Worm (Caenorhabditis elegans): ENCODE data around the gene C01G10.18.

Gene C01G10.18

ce11 chrV:15083659-15084058, 4.9 kb downstream of the C01G10.18 start (continued):
- peak; percentile 44 for TF ChIP-seq duxl-1 (tag; optimal IDR thresholded peaks at IDR 0.05; ENCODE audit: poor library complexity)
- TF ChIP-seq dpl-1 (GFP tag; optimal IDR thresholded peaks at IDR 0.05), result no peak
- TF ChIP-seq jun-1 (tag; optimal IDR thresholded peaks at IDR 0.05), result no peak
- no peak for TF ChIP-seq nhr-10 (tag; optimal IDR thresholded peaks at IDR 0.05)
- no peak for TF ChIP-seq lir-3 (tag; optimal IDR thresholded peaks at IDR 0.05)
- TF ChIP-seq attf-4 (tag; optimal IDR thresholded peaks at IDR 0.05), result no peak
- no peak for TF ChIP-seq fos-1 (tag; optimal IDR thresholded peaks at IDR 0.05)
- peak; percentile 70 for TF ChIP-seq ama-1 (optimal IDR thresholded peaks at IDR 0.05)
- no peak for TF ChIP-seq ztf-11 (tag; optimal IDR thresholded peaks at IDR 0.05)
- 0 out of 2 replicates have a peak, but pooled peaks have one; percentile 21 for TF ChIP-seq Y75B8A.6 (GFP tag; IDR thresholded peaks at IDR 0.05)
- TF ChIP-seq egl-27 (tag; optimal IDR thresholded peaks at IDR 0.05), result no peak
- no peak for TF ChIP-seq nhr-76 (tag; optimal IDR thresholded peaks at IDR 0.05)
- no peak for TF ChIP-seq D1046.2 (GFP tag; IDR thresholded peaks at IDR 0.05)
- no peak for TF ChIP-seq nhr-25 (tag; optimal IDR thresholded peaks at IDR 0.05; ENCODE audit: borderline replicate concordance, insufficient read depth)
- TF ChIP-seq sdz-12 (GFP tag; optimal IDR thresholded peaks at IDR 0.05), result no peak
- TF ChIP-seq F49E8.2 (tag; optimal IDR thresholded peaks at IDR 0.05; ENCODE audit: borderline replicate concordance), result peak; percentile 32
- no peak for TF ChIP-seq unc-39 (tag; optimal IDR thresholded peaks at IDR 0.05)
- TF ChIP-seq mdt-29 (GFP tag; IDR thresholded peaks at IDR 0.05), result no peak
- no peak for TF ChIP-seq skn-1 (tag; optimal IDR thresholded peaks at IDR 0.05)
- no peak for TF ChIP-seq lsy-2 (tag; optimal IDR thresholded peaks at IDR 0.05)
- TF ChIP-seq lin-15B (tag; optimal IDR thresholded peaks at IDR 0.05), result no peak
- no peak for TF ChIP-seq unc-62 (GFP tag; optimal IDR thresholded peaks at IDR 0.05 in 1 of 2)
- TF ChIP-seq unc-62 (tag; optimal IDR thresholded peaks at IDR 0.05), result no peak
- TF ChIP-seq nhr-48 (tag; optimal IDR thresholded peaks at IDR 0.05), result no peak
- TF ChIP-seq nhr-28 (tag; optimal IDR thresholded peaks at IDR 0.05), result no peak
- no peak for TF ChIP-seq hif-1 (tag; optimal IDR thresholded peaks at IDR 0.05)
- TF ChIP-seq tra-1 (GFP tag; IDR thresholded peaks at IDR 0.05), result no peak
- no peak for TF ChIP-seq ZK546.5 (tag; optimal IDR thresholded peaks at IDR 0.05)
- TF ChIP-seq daf-16 (GFP tag; optimal IDR thresholded peaks at IDR 0.05), result no peak
- TF ChIP-seq daf-16 (tag; optimal IDR thresholded peaks at IDR 0.05), result peak; percentile 25
- no peak for TF ChIP-seq T20F7.1 (GFP tag; optimal IDR thresholded peaks at IDR 0.05)
- TF ChIP-seq mep-1 (tag; optimal IDR thresholded peaks at IDR 0.05), result no peak
- TF ChIP-seq ceh-82 (tag; optimal IDR thresholded peaks at IDR 0.05), result no peak
- TF ChIP-seq madf-9 (GFP tag; conservative IDR thresholded peaks at IDR 0.05), result no peak
- no peak for TF ChIP-seq lin-29 (GFP tag; IDR thresholded peaks at IDR 0.05)
- TF ChIP-seq mxl-2 (GFP tag; conservative IDR thresholded peaks at IDR 0.05), result no peak
- TF ChIP-seq nhr-77 (tag; optimal IDR thresholded peaks at IDR 0.05), result no peak
- TF ChIP-seq mes-2 (tag; optimal IDR thresholded peaks at IDR 0.05; ENCODE audit: poor library complexity, severe bottlenecking), result no peak
- no peak for TF ChIP-seq lim-7 (GFP tag; IDR thresholded peaks at IDR 0.05)
- no peak for TF ChIP-seq zfp-2 (tag; optimal IDR thresholded peaks at IDR 0.05)
- no peak for TF ChIP-seq R02D3.7 (tag; optimal IDR thresholded peaks at IDR 0.05)
- TF ChIP-seq mdl-1 (tag; optimal IDR thresholded peaks at IDR 0.05), result no peak
- no peak for TF ChIP-seq mxl-3 (GFP tag; optimal IDR thresholded peaks at IDR 0.05)
- no peak for TF ChIP-seq F37D6.2 (tag; optimal IDR thresholded peaks at IDR 0.05)
- no peak for TF ChIP-seq rbr-2 (tag; optimal IDR thresholded peaks at IDR 0.05)
- TF ChIP-seq ceh-32 (tag; optimal IDR thresholded peaks at IDR 0.05; ENCODE audit: poor library complexity), result no peak
- no peak for TF ChIP-seq Y105C5A.15 (GFP tag; IDR thresholded peaks at IDR 0.05)
- no peak for TF ChIP-seq Y5F2A.4 (GFP tag; optimal IDR thresholded peaks at IDR 0.05)
- TF ChIP-seq saeg-2 (GFP tag; IDR thresholded peaks at IDR 0.05), result no peak
- no peak for TF ChIP-seq php-3 (GFP tag; IDR thresholded peaks at IDR 0.05)
- TF ChIP-seq egl-43 (GFP tag; IDR thresholded peaks at IDR 0.05), result peak; percentile 47; the same call in 1 of the 2 replicates
- no peak for TF ChIP-seq daf-8 (GFP tag; IDR thresholded peaks at IDR 0.05)
- peak; percentile 48 for TF ChIP-seq nhr-6 (tag; optimal IDR thresholded peaks at IDR 0.05)

All from whole organism, L4 larva.